Fruit fly (Drosophila melanogaster) whole organism, wandering third instar larva: ENCODE results near the gene ast.

Experiments used
- Abd-B ChIP-seq: fragments of >200 bp; optimal IDR thresholded peaks from 2 replicates; lab custom pipeline; 2017; ENCODE audit warnings: missing biosample characterization, missing genetic modification characterization
- CG9705 ChIP-seq: fragments of 200-800 bp; sonication (Bioruptor generic); optimal IDR thresholded peaks from 2 replicates; lab custom pipeline; 2018; ENCODE audit warnings: missing biosample characterization, mild to moderate bottlenecking, missing genetic modification characterization
- CrebA ChIP-seq: fragments of 200-800 bp; sonication (Bioruptor generic); optimal IDR thresholded peaks from 2 replicates; lab custom pipeline; 2016; ENCODE audit warnings: missing biosample characterization, mild to moderate bottlenecking, missing genetic modification characterization, borderline replicate concordance
- Dfd ChIP-seq: fragments of >200 bp; optimal IDR thresholded peaks from 2 replicates; lab custom pipeline; 2017; ENCODE audit warnings: missing biosample characterization, missing genetic modification characterization
- Dif ChIP-seq: fragments of 200-275, 200-300 bp; sonication (Bioruptor generic); optimal IDR thresholded peaks from 2 replicates; lab custom pipeline; 2018; ENCODE audit warnings: missing biosample characterization, missing genetic modification characterization; ENCODE audit not compliant: partially characterized antibody
- GATAd ChIP-seq: sonication (Bioruptor generic); optimal IDR thresholded peaks from 2 replicates; lab custom pipeline; 2016; ENCODE audit warnings: missing biosample characterization, missing genetic modification characterization
- HLH106 ChIP-seq: fragments of 200-800 bp; optimal IDR thresholded peaks from 3 replicates; lab custom pipeline; 2019; ENCODE audit warnings: missing biosample characterization, mild to moderate bottlenecking, missing genetic modification characterization, moderate library complexity
- Hnf4 ChIP-seq: fragments of 200-800 bp; sonication (Bioruptor generic); optimal IDR thresholded peaks from 2 replicates; lab custom pipeline; 2016; ENCODE audit warnings: missing biosample characterization, mild to moderate bottlenecking, missing genetic modification characterization
- Hr83 ChIP-seq: fragments of 200-300 bp; sonication (Bioruptor generic); optimal IDR thresholded peaks from 2 replicates; lab custom pipeline; 2016; ENCODE audit warnings: missing biosample characterization, mild to moderate bottlenecking, missing genetic modification characterization, moderate library complexity; ENCODE audit not compliant: poor library complexity, severe bottlenecking
- Jra ChIP-seq: sonication (Bioruptor generic); optimal IDR thresholded peaks from 2 replicates; lab custom pipeline; 2016; ENCODE audit warnings: missing biosample characterization, missing genetic modification characterization
- Myc ChIP-seq: fragments of >200 bp; optimal IDR thresholded peaks from 2 replicates; lab custom pipeline; 2017
- N ChIP-seq: fragments of >200 bp; optimal IDR thresholded peaks from 2 replicates; lab custom pipeline; 2018; ENCODE audit warnings: missing biosample characterization, missing external identifiers, missing genetic modification characterization
- OdsH ChIP-seq: fragments of 200-800 bp; sonication (Bioruptor generic); optimal IDR thresholded peaks from 2 replicates; lab custom pipeline; 2016; ENCODE audit warnings: missing biosample characterization, mild to moderate bottlenecking, missing genetic modification characterization
- Rel ChIP-seq, 2 experiments: fragments of 200-800 bp; sonication (Bioruptor generic) in 1 of 2; optimal IDR thresholded peaks; 2 replicates in 1 of 2; 3 replicates in 1 of 2; lab custom pipeline; 2016 to 2019; ENCODE audit warnings: mild to moderate bottlenecking in 2 of 2, missing biosample characterization in 2 of 2, missing genetic modification characterization in 2 of 2, moderate library complexity in 1 of 2
- Sp1 ChIP-seq: fragments of 200-800 bp; sonication (Bioruptor generic); optimal IDR thresholded peaks from 3 replicates; lab custom pipeline; 2019; ENCODE audit warnings: missing biosample characterization, mild to moderate bottlenecking, missing genetic modification characterization, moderate library complexity
- Vsx2 ChIP-seq: fragments of 200-300, 225-300 bp; sonication (Bioruptor generic); optimal IDR thresholded peaks from 2 replicates; lab custom pipeline; 2018; ENCODE audit warnings: missing biosample characterization, missing genetic modification characterization; ENCODE audit not compliant: partially characterized antibody
- br ChIP-seq: fragments of 200-800 bp; sonication (Bioruptor generic); optimal IDR thresholded peaks from 2 replicates; lab custom pipeline; 2016; ENCODE audit warnings: missing biosample characterization, missing genetic modification characterization
- brk ChIP-seq: fragments of 200-800 bp; sonication (Bioruptor generic); optimal IDR thresholded peaks from 2 replicates; lab custom pipeline; 2016; ENCODE audit warnings: missing biosample characterization, mild to moderate bottlenecking, missing genetic modification characterization
- dl ChIP-seq, 2 experiments: fragments of 175-275, 200-275 bp in 1 of 2; fragments of 200-275 bp in 1 of 2; sonication (Bioruptor generic); optimal IDR thresholded peaks; lab custom pipeline; 2018; ENCODE audit warnings: mild to moderate bottlenecking in 2 of 2, missing biosample characterization in 2 of 2, missing genetic modification characterization in 2 of 2, moderate library complexity in 2 of 2; ENCODE audit not compliant: partially characterized antibody in 2 of 2, insufficient read depth in 1 of 2
- dmrt93B ChIP-seq: fragments of 200-800 bp; sonication (Bioruptor generic); optimal IDR thresholded peaks from 2 replicates; lab custom pipeline; 2018; ENCODE audit warnings: missing biosample characterization, mild to moderate bottlenecking, missing genetic modification characterization
- ey ChIP-seq: fragments of 200-800 bp; sonication (Bioruptor generic); optimal IDR thresholded peaks from 2 replicates; lab custom pipeline; 2016; ENCODE audit warnings: missing biosample characterization, missing genetic modification characterization
- foxo ChIP-seq, 2 experiments: fragments of 200-800 bp; sonication (Bioruptor generic); optimal IDR thresholded peaks; 2 replicates in 1 of 2; 3 replicates in 1 of 2; lab custom pipeline; 2016 to 2017; ENCODE audit warnings: missing biosample characterization in 2 of 2, missing genetic modification characterization in 2 of 2
- fru ChIP-seq: fragments of 200-800 bp; sonication (Bioruptor generic); optimal IDR thresholded peaks from 3 replicates; lab custom pipeline; 2016; ENCODE audit warnings: missing biosample characterization, mild to moderate bottlenecking, missing genetic modification characterization
- h ChIP-seq: fragments of 200-800 bp; sonication (Bioruptor generic); optimal IDR thresholded peaks from 3 replicates; lab custom pipeline; 2016; ENCODE audit warnings: missing biosample characterization, mild to moderate bottlenecking, missing genetic modification characterization
- jim ChIP-seq: fragments of 175-275, 200-325 bp; sonication (Bioruptor generic); optimal IDR thresholded peaks from 2 replicates; lab custom pipeline; 2016; ENCODE audit warnings: missing biosample characterization, mild to moderate bottlenecking, missing genetic modification characterization
- pan ChIP-seq: fragments of >200 bp; optimal IDR thresholded peaks from 2 replicates; lab custom pipeline; 2017
- psq ChIP-seq: fragments of 200-800 bp; sonication (Bioruptor generic); optimal IDR thresholded peaks from 3 replicates; lab custom pipeline; 2017; ENCODE audit warnings: missing biosample characterization, mild to moderate bottlenecking, missing genetic modification characterization, moderate library complexity
- rgr ChIP-seq: fragments of 200-800 bp; sonication (Bioruptor generic); optimal IDR thresholded peaks from 3 replicates; lab custom pipeline; 2016; ENCODE audit warnings: missing biosample characterization, mild to moderate bottlenecking, missing genetic modification characterization
- sage ChIP-seq: fragments of 200-800 bp; sonication (Bioruptor generic); optimal IDR thresholded peaks from 2 replicates; lab custom pipeline; 2016; ENCODE audit warnings: missing biosample characterization, mild to moderate bottlenecking, missing genetic modification characterization
- sv ChIP-seq: fragments of 200-800 bp; sonication (Bioruptor generic); optimal IDR thresholded peaks from 3 replicates; lab custom pipeline; 2016; ENCODE audit warnings: missing biosample characterization, missing genetic modification characterization
- usp ChIP-seq: fragments of >200 bp; optimal IDR thresholded peaks from 2 replicates; lab custom pipeline; 2017; ENCODE audit warnings: missing biosample characterization, missing genetic modification characterization
- woc ChIP-seq: sonication (Bioruptor generic); optimal IDR thresholded peaks from 2 replicates; lab custom pipeline; 2016; ENCODE audit warnings: missing biosample characterization, mild to moderate bottlenecking, missing genetic modification characterization

Gene ast

dm6 chr2L:1077469-1077993 is at the start of gene ast, which contains the start of gene S:
Gene ast (plus strand): TSS chr2L:1077948.
Gene S (minus strand): TSS chr2L:1077815.
- TF ChIP-seq Vsx2 (GFP tag; lab: Kevin White, UChicago) (no peak), CG9705 (GFP tag; lab: Kevin White, UChicago) (no peak), psq (GFP tag; lab: Kevin White, UChicago) (peak; percentile 79), Rel (GFP tag; optimal IDR thresholded peaks at IDR 0.05; lab: Kevin White, UChicago) (no peak), Rel (tag; optimal IDR thresholded peaks at IDR 0.05; lab: Kevin White, UChicago) (peak; percentile 89), Myc (lab: Kevin White, UChicago) (no peak), OdsH (GFP tag; lab: Kevin White, UChicago) (peak; percentile 18), br (GFP tag; lab: Kevin White, UChicago) (no peak), fru (peak; percentile 6), foxo (GFP tag; optimal IDR thresholded peaks at IDR 0.05; lab: Kevin White, UChicago) (peak in 1 of 2 experiments; percentile 28), Hnf4 (GFP tag; lab: Kevin White, UChicago) (no peak), Hr83 (GFP tag; lab: Kevin White, UChicago) (peak; percentile 68), N (GFP tag; lab: Kevin White, UChicago) (no peak), GATAd (no peak), Dfd (GFP tag; lab: Kevin White, UChicago) (no peak), Abd-B (no peak), usp (GFP tag; lab: Kevin White, UChicago) (no peak), woc (GFP tag; lab: Kevin White, UChicago) (no peak), rgr (GFP tag; lab: Kevin White, UChicago) (peak; percentile 43), Jra (GFP tag; lab: Kevin White, UChicago) (no peak), Sp1 (GFP tag; lab: Kevin White, UChicago) (peak; percentile 61), Dif (GFP tag; lab: Kevin White, UChicago) (peak; percentile 28), sv (GFP tag; lab: Kevin White, UChicago) (no peak), HLH106 (peak; percentile 19), dl (GFP tag; optimal IDR thresholded peaks at IDR 0.05; lab: Kevin White, UChicago; ENCODE audit: insufficient read depth in 1 of 2, partially characterized antibody in 2 of 2) (no peak), jim (GFP tag; lab: Kevin White, UChicago) (no peak), sage (no peak), pan (lab: Kevin White, UChicago) (no peak), dmrt93B (GFP tag; lab: Kevin White, UChicago) (no peak), CrebA (GFP tag; lab: Kevin White, UChicago) (no peak)

dm6 chr2L:1036811-1037296 is 40.9 kb upstream of the ast start, which contains the start of gene gNacalpha:
Gene gNacalpha (plus strand): TSS chr2L:1037246.
- no peak for TF ChIP-seq Dif (GFP tag; lab: Kevin White, UChicago)
- no peak for TF ChIP-seq Vsx2 (GFP tag; lab: Kevin White, UChicago)
- no peak for TF ChIP-seq br (GFP tag; lab: Kevin White, UChicago)
- no peak for TF ChIP-seq rgr (GFP tag; lab: Kevin White, UChicago)
- no peak for TF ChIP-seq OdsH (GFP tag; lab: Kevin White, UChicago)
- TF ChIP-seq ey, result no peak
- TF ChIP-seq GATAd, result no peak
- no peak for TF ChIP-seq psq (GFP tag; lab: Kevin White, UChicago)
- TF ChIP-seq CrebA (GFP tag; lab: Kevin White, UChicago), result no peak
- no peak for TF ChIP-seq pan (lab: Kevin White, UChicago)
- TF ChIP-seq h, result no peak
- no peak for TF ChIP-seq usp (GFP tag; lab: Kevin White, UChicago)
- no peak for TF ChIP-seq dmrt93B (GFP tag; lab: Kevin White, UChicago)
- TF ChIP-seq sv (GFP tag; lab: Kevin White, UChicago), result no peak
- TF ChIP-seq Hr83 (GFP tag; lab: Kevin White, UChicago), result no peak
- TF ChIP-seq foxo (GFP tag; optimal IDR thresholded peaks at IDR 0.05; lab: Kevin White, UChicago), result no peak
- TF ChIP-seq brk (GFP tag; lab: Kevin White, UChicago), result no peak
